Fruit fly (Drosophila melanogaster): Measurements from ENCODE around the gene FRG1.
A peak's percentile ranks its signal among the peaks of the same experiment; 100 is the strongest.

DNA sequence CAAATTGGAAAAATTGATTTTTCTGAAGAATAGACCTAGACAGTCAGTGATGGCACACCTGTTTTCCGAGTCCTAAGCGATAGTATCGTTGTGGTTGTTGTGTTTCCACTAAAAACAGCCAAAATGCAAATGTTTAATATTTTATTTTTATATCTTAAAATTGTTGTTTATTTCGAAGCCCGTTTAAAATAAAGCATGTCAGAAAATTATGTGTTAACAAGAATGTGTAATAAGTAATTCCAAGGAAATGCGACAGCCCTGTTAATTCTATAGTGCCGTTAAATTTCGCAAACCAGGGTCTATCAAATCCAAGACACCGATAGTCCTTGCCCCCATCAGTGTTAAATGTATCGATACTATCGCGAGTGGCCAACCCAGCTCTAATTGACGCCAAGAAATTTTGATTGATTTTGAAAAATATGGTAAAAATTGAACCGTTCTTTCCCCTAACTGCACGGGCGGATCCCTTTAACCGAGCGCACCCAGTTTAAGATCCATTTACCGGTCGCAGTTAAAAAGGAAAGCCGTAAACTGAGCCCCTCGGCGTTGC is 5.4 kb upstream of the FRG1 start, which contains the start of gene Pex23:
- TF ChIP-seq bab1 (GFP tag; optimal IDR thresholded peaks at IDR 0.05), result peak; percentile 91
- TF ChIP-seq cnc (optimal IDR thresholded peaks at IDR 0.05), result no peak
- TF ChIP-seq CG14711 (tag; optimal IDR thresholded peaks at IDR 0.05), result peak; percentile 96
- peak; percentile 70 for TF ChIP-seq Mnt (GFP tag; optimal IDR thresholded peaks at IDR 0.05)
- TF ChIP-seq ovo (GFP tag; optimal IDR thresholded peaks at IDR 0.05), result peak; percentile 52
- peak; percentile 50 for TF ChIP-seq Crg-1 (GFP tag; optimal IDR thresholded peaks at IDR 0.05)
- peak; percentile 68 for TF ChIP-seq Clk (GFP tag; optimal IDR thresholded peaks at IDR 0.05)
- TF ChIP-seq CG11617 (GFP tag; optimal IDR thresholded peaks at IDR 0.05), result peak; percentile 74
- TF ChIP-seq pad (GFP tag; optimal IDR thresholded peaks at IDR 0.05), result peak; percentile 58
